Fruit fly (Drosophila melanogaster) whole organism, embryonic: ENCODE results near the gene CG14153.
A peak's percentile ranks its signal among the peaks of the same experiment; 100 is the strongest.

Source experiments
- Awh ChIP-seq: fragments of 200-800 bp; sonication (Bioruptor generic); IDR thresholded peaks from 2 replicates; pipeline ENCODE4, ENCODE4 v1.3.6; 2022; ENCODE audit warnings: missing biosample characterization, missing genetic modification characterization
- BEAF-32 ChIP-seq: fragments of 200-800 bp; sonication (Bioruptor generic); optimal IDR thresholded peaks from 3 replicates; lab custom pipeline; 2017; ENCODE audit warnings: missing biosample characterization, missing genetic modification characterization, mild to moderate bottlenecking, moderate library complexity, missing genetic modification reagents
- CG10209 ChIP-seq: fragments of 200-800 bp; sonication (Bioruptor generic); optimal IDR thresholded peaks from 3 replicates; lab custom pipeline; 2017; ENCODE audit warnings: missing biosample characterization, mild to moderate bottlenecking, missing genetic modification characterization, missing genetic modification reagents
- CG10959 ChIP-seq: fragments of 200-800 bp; sonication (Bioruptor generic); IDR thresholded peaks from 2 replicates; pipeline ENCODE4 v1.3.6; 2022; ENCODE audit warnings: missing biosample characterization, missing genetic modification characterization
- CG11247 ChIP-seq: fragments of 200-800 bp; sonication (Bioruptor generic); IDR thresholded peaks from 2 replicates; pipeline ENCODE4 v1.3.6; 2022; ENCODE audit warnings: missing biosample characterization, missing genetic modification characterization
- CG11696 ChIP-seq: fragments of 200-800 bp; sonication (Bioruptor generic); IDR thresholded peaks from 2 replicates; pipeline ENCODE4 v1.3.6; 2022; ENCODE audit warnings: missing biosample characterization, missing genetic modification characterization
- CG11723 ChIP-seq: fragments of 200-800 bp; sonication (Bioruptor generic); optimal IDR thresholded peaks from 2 replicates; lab custom pipeline; 2017; ENCODE audit warnings: missing biosample characterization, mild to moderate bottlenecking, missing genetic modification characterization
- CG14441 ChIP-seq: fragments of 200-800 bp; sonication (Bioruptor generic); IDR thresholded peaks from 2 replicates; pipeline ENCODE4 v1.3.6; 2022; ENCODE audit warnings: missing biosample characterization, missing genetic modification characterization
- CG1529 ChIP-seq: fragments of 200-800 bp; sonication (Bioruptor generic); optimal IDR thresholded peaks from 3 replicates; lab custom pipeline; 2018; ENCODE audit warnings: missing biosample characterization, missing genetic modification characterization
- CG17186 ChIP-seq: fragments of 200-800 bp; sonication (Bioruptor generic); optimal IDR thresholded peaks from 3 replicates; lab custom pipeline; 2017; ENCODE audit warnings: missing biosample characterization, missing genetic modification reagents, missing genetic modification characterization
- CG18262 ChIP-seq: fragments of 200-800 bp; optimal IDR thresholded peaks from 3 replicates; lab custom pipeline; 2019; ENCODE audit warnings: missing biosample characterization, mild to moderate bottlenecking, missing genetic modification characterization, moderate library complexity
- CG2889 ChIP-seq: fragments of 200-800 bp; sonication (Bioruptor generic); IDR thresholded peaks from 3 replicates; pipeline ENCODE4 v1.3.6; 2022; ENCODE audit warnings: missing biosample characterization, missing genetic modification characterization
- CG30431 ChIP-seq: fragments of 200-800 bp; sonication (Bioruptor generic); optimal IDR thresholded peaks from 2 replicates; lab custom pipeline; 2017; ENCODE audit warnings: missing biosample characterization, missing genetic modification characterization
- CG31365 ChIP-seq: fragments of 200-800 bp; sonication (Bioruptor generic); optimal IDR thresholded peaks from 2 replicates; lab custom pipeline; 2018; ENCODE audit warnings: missing biosample characterization, mild to moderate bottlenecking, missing genetic modification characterization
- CG3163 ChIP-seq: fragments of 200-800 bp; sonication (Bioruptor generic); optimal IDR thresholded peaks from 3 replicates; lab custom pipeline; 2016; ENCODE audit warnings: missing biosample characterization, missing genetic modification characterization
- CG32532 ChIP-seq: fragments of 200-800 bp; sonication (Bioruptor generic); IDR thresholded peaks from 2 replicates; pipeline ENCODE4 v1.3.6; 2022; ENCODE audit warnings: missing biosample characterization, missing genetic modification characterization
- CG4404 ChIP-seq: fragments of 200-800 bp; sonication (Bioruptor generic); IDR thresholded peaks from 2 replicates; pipeline ENCODE4 v1.3.6; 2022; ENCODE audit warnings: missing biosample characterization, missing genetic modification characterization
- CG4617 ChIP-seq: fragments of 200-800 bp; sonication (Bioruptor generic); optimal IDR thresholded peaks from 3 replicates; lab custom pipeline; 2016; ENCODE audit warnings: missing biosample characterization, missing genetic modification characterization, borderline replicate concordance
- CG4730 ChIP-seq: fragments of 200-800 bp; sonication (Bioruptor generic); IDR thresholded peaks from 2 replicates; pipeline ENCODE4 v1.3.6; 2022; ENCODE audit warnings: missing biosample characterization, missing genetic modification characterization
- CG6765 ChIP-seq: fragments of 200-800 bp; sonication (Bioruptor generic); optimal IDR thresholded peaks from 3 replicates; lab custom pipeline; 2017; ENCODE audit warnings: missing biosample characterization, mild to moderate bottlenecking, missing genetic modification characterization
- CG7963 ChIP-seq: fragments of 200-800 bp; sonication (Bioruptor generic); IDR thresholded peaks from 3 replicates; pipeline ENCODE4 v1.3.6; 2022; ENCODE audit warnings: missing biosample characterization, missing genetic modification characterization; ENCODE audit not compliant: partially characterized antibody
- CG8281 ChIP-seq: fragments of 200-800 bp; sonication (Bioruptor generic); optimal IDR thresholded peaks from 2 replicates; lab custom pipeline; 2018; ENCODE audit warnings: missing biosample characterization, mild to moderate bottlenecking, missing genetic modification characterization, moderate library complexity
- CG8388 ChIP-seq: fragments of 200-800 bp; sonication (Bioruptor generic); optimal IDR thresholded peaks from 2 replicates; lab custom pipeline; 2019; ENCODE audit warnings: missing biosample characterization, mild to moderate bottlenecking, missing genetic modification characterization, moderate library complexity
- CG9609 ChIP-seq: fragments of 200-800 bp; sonication (Bioruptor generic); optimal IDR thresholded peaks from 3 replicates; lab custom pipeline; 2016; ENCODE audit warnings: missing biosample characterization, missing genetic modification characterization
- Dad ChIP-seq: fragments of 200-800 bp; sonication (Bioruptor generic); optimal IDR thresholded peaks from 3 replicates; lab custom pipeline; 2016; ENCODE audit warnings: missing biosample characterization, missing genetic modification characterization
- Deaf1 ChIP-seq: fragments of 200-800 bp; optimal IDR thresholded peaks from 3 replicates; lab custom pipeline; 2019; ENCODE audit warnings: missing biosample characterization, mild to moderate bottlenecking, missing genetic modification characterization, moderate library complexity
- Doc2 ChIP-seq: fragments of 200-800 bp; sonication (Bioruptor generic); IDR thresholded peaks from 2 replicates; pipeline ENCODE4 v1.3.6; 2022; ENCODE audit warnings: missing biosample characterization, missing genetic modification characterization
- Gug ChIP-seq: fragments of 200-800 bp; sonication (Bioruptor generic); IDR thresholded peaks from 4 replicates; pipeline ENCODE4 v1.3.6; 2022; ENCODE audit warnings: missing biosample characterization, missing genetic modification characterization
- HLH4C ChIP-seq: fragments of 200-800 bp; sonication (Bioruptor generic); IDR thresholded peaks from 3 replicates; pipeline ENCODE4 v1.3.6; 2022; ENCODE audit warnings: missing biosample characterization, missing genetic modification characterization; ENCODE audit not compliant: partially characterized antibody
- Jarid2 ChIP-seq: fragments of 200-800 bp; sonication (Bioruptor generic); optimal IDR thresholded peaks from 3 replicates; lab custom pipeline; 2017; ENCODE audit warnings: mild to moderate bottlenecking, missing biosample characterization, missing genetic modification reagents, missing genetic modification characterization
- Lhr ChIP-seq: fragments of 200-800 bp; sonication (Bioruptor generic); optimal IDR thresholded peaks from 3 replicates; lab custom pipeline; 2017; ENCODE audit warnings: mild to moderate bottlenecking, missing biosample characterization, missing genetic modification reagents, missing genetic modification characterization
- Mes4 ChIP-seq: fragments of 200-800 bp; sonication (Bioruptor generic); optimal IDR thresholded peaks from 2 replicates; lab custom pipeline; 2016; ENCODE audit warnings: missing biosample characterization, missing genetic modification characterization
- NC2β ChIP-seq: fragments of 200-800 bp; sonication (Bioruptor generic); optimal IDR thresholded peaks from 2 replicates; lab custom pipeline; 2016; ENCODE audit warnings: missing biosample characterization, missing genetic modification characterization
- Ravus ChIP-seq: fragments of 200-800 bp; sonication (Bioruptor generic); IDR thresholded peaks from 2 replicates; pipeline ENCODE4 v1.3.6; 2022; ENCODE audit warnings: missing biosample characterization, missing genetic modification characterization
- Vsx1 ChIP-seq: fragments of 200-800 bp; sonication (Bioruptor generic); optimal IDR thresholded peaks from 2 replicates; lab custom pipeline; 2017; ENCODE audit warnings: missing biosample characterization, mild to moderate bottlenecking, missing genetic modification characterization, missing genetic modification reagents
- ase ChIP-seq: fragments of 200-800 bp; sonication (Bioruptor generic); IDR thresholded peaks from 3 replicates; pipeline ENCODE4 v1.3.6; 2022; ENCODE audit warnings: missing biosample characterization, missing genetic modification characterization
- ash1 ChIP-seq: fragments of 200-800 bp; sonication (Bioruptor generic); optimal IDR thresholded peaks from 2 replicates; lab custom pipeline; 2018; ENCODE audit warnings: missing biosample characterization, mild to moderate bottlenecking, missing genetic modification characterization
- bab2 ChIP-seq: fragments of 200-800 bp; sonication (Bioruptor generic); optimal IDR thresholded peaks from 2 replicates; lab custom pipeline; 2016; ENCODE audit warnings: missing biosample characterization, missing genetic modification characterization
- dpn ChIP-seq, 2 experiments: fragments of 200-800 bp; sonication (Bioruptor generic); optimal IDR thresholded peaks; 3 replicates each; lab custom pipeline; 2016; ENCODE audit warnings: missing biosample characterization in 2 of 2, missing genetic modification characterization in 2 of 2
- grau ChIP-seq: fragments of 200-800 bp; optimal IDR thresholded peaks from 3 replicates; lab custom pipeline; 2019; ENCODE audit warnings: missing biosample characterization, mild to moderate bottlenecking, missing genetic modification characterization, moderate library complexity
- hkb ChIP-seq, 2 experiments: fragments of 200-800 bp in 1 of 2; fragments of >200 bp in 1 of 2; sonication (Bioruptor generic) in 1 of 2; IDR thresholded peaks in 1 of 2; optimal IDR thresholded peaks in 1 of 2; 2 replicates each; pipeline versions ENCODE4 v1.3.6 to Lab custom; 2017 to 2022; ENCODE audit warnings: missing biosample characterization in 1 of 2, missing genetic modification characterization in 1 of 2
- kni ChIP-seq: fragments of 200-800 bp; sonication (Bioruptor generic); optimal IDR thresholded peaks from 3 replicates; lab custom pipeline; 2017; ENCODE audit warnings: mild to moderate bottlenecking, missing biosample characterization, missing genetic modification reagents, missing genetic modification characterization
- lbe ChIP-seq: fragments of 200-800 bp; sonication (Bioruptor generic); optimal IDR thresholded peaks from 2 replicates; lab custom pipeline; 2016; ENCODE audit warnings: missing biosample characterization, mild to moderate bottlenecking, missing genetic modification characterization
- otp ChIP-seq: fragments of 200-800 bp; sonication (Bioruptor generic); IDR thresholded peaks from 3 replicates; pipeline ENCODE4, ENCODE4 v1.3.6; 2022; ENCODE audit warnings: missing biosample characterization, missing genetic modification characterization
- psq ChIP-seq: fragments of 200-800 bp; sonication (Bioruptor generic); optimal IDR thresholded peaks from 2 replicates; lab custom pipeline; 2017; ENCODE audit warnings: missing biosample characterization, missing genetic modification characterization
- pum ChIP-seq: fragments of 200-800 bp; sonication (Bioruptor generic); optimal IDR thresholded peaks from 2 replicates; lab custom pipeline; 2016; ENCODE audit warnings: missing biosample characterization, missing genetic modification characterization
- sd ChIP-seq: fragments of 200-800 bp; sonication (Bioruptor generic); optimal IDR thresholded peaks from 3 replicates; lab custom pipeline; 2018; ENCODE audit warnings: missing biosample characterization, mild to moderate bottlenecking, missing genetic modification characterization, moderate library complexity
- tgo ChIP-seq: fragments of 200-800 bp; sonication (Bioruptor generic); IDR thresholded peaks from 3 replicates; pipeline ENCODE4 v1.3.6; 2022; ENCODE audit warnings: missing biosample characterization, missing genetic modification characterization
- wdn ChIP-seq: fragments of 200-800 bp; sonication (Bioruptor generic); IDR thresholded peaks from 2 replicates; pipeline ENCODE4 v1.3.6; 2022; ENCODE audit warnings: missing biosample characterization, missing genetic modification characterization
- wor ChIP-seq: fragments of 200-800 bp; sonication (Bioruptor generic); IDR thresholded peaks from 2 replicates; pipeline ENCODE4 v1.3.6; 2022; ENCODE audit warnings: missing biosample characterization, missing genetic modification characterization
- zfh2 ChIP-seq: fragments of 200-800 bp; sonication (Bioruptor generic); optimal IDR thresholded peaks from 2 replicates; lab custom pipeline; 2016; ENCODE audit warnings: missing biosample characterization, missing genetic modification characterization

Gene CG14153

DNA sequence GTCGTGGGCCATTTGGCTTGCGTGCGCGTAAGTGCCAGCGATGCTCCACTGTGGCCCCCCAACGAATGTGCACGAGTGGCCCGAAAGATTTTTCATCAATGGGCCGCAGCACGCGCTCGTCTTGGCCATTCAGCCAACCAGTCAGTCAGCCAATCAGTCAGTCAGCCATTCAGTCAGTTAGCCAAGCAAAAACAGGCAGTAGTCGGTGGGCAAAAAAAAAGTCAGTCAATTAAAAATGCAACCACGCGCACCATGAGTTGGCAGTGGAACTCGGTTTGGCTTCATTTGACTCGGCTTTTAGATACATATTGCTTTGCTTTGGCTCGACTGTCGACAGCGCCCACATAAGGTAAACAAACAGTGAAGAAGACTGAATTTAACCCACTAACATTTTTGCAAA is 2.6 kb downstream of the CG14153 start (continued):
- TF ChIP-seq CG14441 (GFP tag; lab: Robert Waterston, UW) (peak; percentile 2; the same call in 1 of the 2 replicates), CG30431 (GFP tag; lab: Kevin White, UChicago) (no peak), BEAF-32 (no peak), CG8388 (no peak), kni (GFP tag; lab: Kevin White, UChicago) (no peak), NC2β (GFP tag; lab: Kevin White, UChicago) (no peak), CG4617 (no peak), wdn (GFP tag; lab: Robert Waterston, UW) (no peak), Doc2 (no peak), Dad (GFP tag; lab: Kevin White, UChicago) (no peak), CG2889 (GFP tag; lab: Robert Waterston, UW) (0 out of 3 replicates have a peak, but pooled peaks have one; percentile 39), sd (tag; lab: Kevin White, UChicago) (no peak), grau (peak; percentile 43), CG11247 (GFP tag; lab: Robert Waterston, UW) (0 out of 2 replicates have a peak, but pooled peaks have one; percentile 28), wor (GFP tag; lab: Robert Waterston, UW) (no peak), CG32532 (GFP tag; lab: Robert Waterston, UW) (peak; percentile 37; the same call in 1 of the 2 replicates), hkb (optimal IDR thresholded peaks at IDR 0.05; lab: Kevin White, UChicago) (no peak), hkb (GFP tag; IDR thresholded peaks at IDR 0.05; lab: Robert Waterston, UW) (no peak), CG4404 (GFP tag; lab: Robert Waterston, UW) (no peak), CG11696 (GFP tag; lab: Robert Waterston, UW) (no peak), psq (GFP tag; lab: Kevin White, UChicago) (no peak), dpn (GFP tag; optimal IDR thresholded peaks at IDR 0.05; lab: Kevin White, UChicago) (no peak), CG9609 (GFP tag; lab: Kevin White, UChicago) (no peak), ash1 (GFP tag; lab: Kevin White, UChicago) (no peak), Mes4 (GFP tag; lab: Kevin White, UChicago) (no peak), CG4730 (GFP tag; lab: Robert Waterston, UW) (no peak), Deaf1 (no peak), CG3163 (GFP tag; lab: Kevin White, UChicago) (no peak), Vsx1 (no peak), Gug (GFP tag; lab: Robert Waterston, UW) (no peak), HLH4C (GFP tag; lab: Robert Waterston, UW) (no peak), bab2 (GFP tag; lab: Kevin White, UChicago) (no peak), lbe (GFP tag; lab: Kevin White, UChicago) (no peak), otp (GFP tag; lab: Robert Waterston, UW) (no peak), CG17186 (GFP tag; lab: Kevin White, UChicago) (no peak), Awh (GFP tag; lab: Robert Waterston, UW) (0 out of 2 replicates have a peak, but pooled peaks have one; percentile 20), CG18262 (tag; lab: Kevin White, UChicago) (no peak), zfh2 (GFP tag; lab: Kevin White, UChicago) (no peak), Jarid2 (GFP tag; lab: Kevin White, UChicago) (no peak), tgo (GFP tag; lab: Robert Waterston, UW) (no peak), pum (GFP tag; lab: Kevin White, UChicago) (no peak), CG1529 (GFP tag; lab: Kevin White, UChicago) (no peak), CG8281 (tag; lab: Kevin White, UChicago) (peak; percentile 97), CG10959 (GFP tag; lab: Robert Waterston, UW) (no peak), CG7963 (GFP tag; lab: Robert Waterston, UW) (no peak), CG11723 (GFP tag; lab: Kevin White, UChicago) (no peak), CG6765 (no peak), Lhr (no peak), CG10209 (GFP tag; lab: Kevin White, UChicago) (no peak), ase (GFP tag; lab: Robert Waterston, UW) (no peak; the same call in 2 of the 3 replicates), Ravus (no peak), CG31365 (no peak)
